Fruit fly (Drosophila melanogaster) whole organism, embryonic: ENCODE measurements around the gene CG13022.

Experiments used
- Adf1 ChIP-seq: fragments of 200-800 bp; sonication (Bioruptor generic); IDR thresholded peaks from 2 replicates; pipeline ENCODE4 v1.3.6; 2022; ENCODE audit warnings: missing biosample characterization, missing genetic modification characterization
- Aef1 ChIP-seq: fragments of 200-800 bp; sonication (Bioruptor generic); IDR thresholded peaks from 3 replicates; pipeline ENCODE4 v1.3.6; 2022; ENCODE audit warnings: missing biosample characterization, missing genetic modification characterization
- Atf-2 ChIP-seq: fragments of 200-800 bp; sonication (Bioruptor generic); optimal IDR thresholded peaks from 2 replicates; lab custom pipeline; 2016; ENCODE audit warnings: missing biosample characterization, missing genetic modification characterization
- Blimp-1 ChIP-seq: fragments of 200-800 bp; sonication (Bioruptor generic); optimal IDR thresholded peaks from 3 replicates; lab custom pipeline; 2018; ENCODE audit warnings: missing biosample characterization, missing genetic modification characterization, mild to moderate bottlenecking, moderate library complexity, missing genetic modification reagents
- CG10321 ChIP-seq: fragments of 200-800 bp; sonication (Bioruptor generic); IDR thresholded peaks from 2 replicates; pipeline ENCODE4 v1.3.6; 2022; ENCODE audit warnings: missing biosample characterization, missing genetic modification characterization
- CG10366 ChIP-seq: fragments of 200-800 bp; sonication (Bioruptor generic); IDR thresholded peaks from 2 replicates; pipeline ENCODE4 v1.3.6; 2022; ENCODE audit warnings: missing biosample characterization, missing genetic modification characterization
- CG11504 ChIP-seq: fragments of 200-800 bp; sonication (Bioruptor generic); optimal IDR thresholded peaks from 3 replicates; lab custom pipeline; 2019; ENCODE audit warnings: missing biosample characterization, mild to moderate bottlenecking, missing genetic modification characterization, moderate library complexity
- CG15073 ChIP-seq: fragments of 200-800 bp; sonication (Bioruptor generic); optimal IDR thresholded peaks from 2 replicates; lab custom pipeline; 2016; ENCODE audit warnings: missing biosample characterization, missing genetic modification characterization
- CG17568 ChIP-seq: fragments of 200-800 bp; sonication (Bioruptor generic); optimal IDR thresholded peaks from 2 replicates; lab custom pipeline; 2018; ENCODE audit warnings: missing biosample characterization, mild to moderate bottlenecking, missing genetic modification characterization, moderate library complexity
- CG17912 ChIP-seq: fragments of 200-800 bp; sonication (Bioruptor generic); optimal IDR thresholded peaks from 2 replicates; lab custom pipeline; 2018; ENCODE audit warnings: missing biosample characterization, mild to moderate bottlenecking, missing genetic modification characterization
- CG18476 ChIP-seq: fragments of 200-800 bp; sonication (Bioruptor generic); optimal IDR thresholded peaks from 2 replicates; lab custom pipeline; 2016; ENCODE audit warnings: missing biosample characterization, mild to moderate bottlenecking, missing genetic modification characterization
- CG30431 ChIP-seq: fragments of 200-800 bp; sonication (Bioruptor generic); optimal IDR thresholded peaks from 2 replicates; lab custom pipeline; 2017; ENCODE audit warnings: missing biosample characterization, missing genetic modification characterization
- CG3163 ChIP-seq: fragments of 200-800 bp; sonication (Bioruptor generic); optimal IDR thresholded peaks from 3 replicates; lab custom pipeline; 2016; ENCODE audit warnings: missing biosample characterization, missing genetic modification characterization
- CG32532 ChIP-seq: fragments of 200-800 bp; sonication (Bioruptor generic); IDR thresholded peaks from 2 replicates; pipeline ENCODE4 v1.3.6; 2022; ENCODE audit warnings: missing biosample characterization, missing genetic modification characterization
- CG4707 ChIP-seq: fragments of 200-800 bp; sonication (Bioruptor generic); optimal IDR thresholded peaks from 2 replicates; lab custom pipeline; 2018; ENCODE audit warnings: missing biosample characterization, mild to moderate bottlenecking, missing genetic modification characterization, moderate library complexity
- CG6683 ChIP-seq: fragments of 200-800 bp; sonication (Bioruptor generic); optimal IDR thresholded peaks from 2 replicates; lab custom pipeline; 2017; ENCODE audit warnings: missing biosample characterization, mild to moderate bottlenecking, missing genetic modification characterization, missing genetic modification reagents
- CG6813 ChIP-seq: fragments of 200-800 bp; sonication (Bioruptor generic); optimal IDR thresholded peaks from 2 replicates; lab custom pipeline; 2017; ENCODE audit warnings: missing biosample characterization, missing genetic modification characterization, mild to moderate bottlenecking, moderate library complexity, missing genetic modification reagents
- CG6854 ChIP-seq: fragments of 200-800 bp; sonication (Bioruptor generic); optimal IDR thresholded peaks from 3 replicates; lab custom pipeline; 2017; ENCODE audit warnings: missing biosample characterization, mild to moderate bottlenecking, missing genetic modification characterization
- CG7271 ChIP-seq: fragments of 200-800 bp; sonication (Bioruptor generic); optimal IDR thresholded peaks from 2 replicates; lab custom pipeline; 2018; ENCODE audit warnings: missing biosample characterization, mild to moderate bottlenecking, missing genetic modification characterization, moderate library complexity
- E2f1 ChIP-seq: fragments of 200-800 bp; sonication (Bioruptor generic); IDR thresholded peaks from 2 replicates; pipeline ENCODE4 v1.3.6; 2022; ENCODE audit warnings: missing biosample characterization, missing genetic modification characterization
- Fer2 ChIP-seq: fragments of 200-800 bp; sonication (Bioruptor generic); optimal IDR thresholded peaks from 2 replicates; lab custom pipeline; 2018; ENCODE audit warnings: missing biosample characterization, mild to moderate bottlenecking, missing genetic modification characterization, moderate library complexity
- Hand ChIP-seq: fragments of 200-800 bp; sonication (Bioruptor generic); optimal IDR thresholded peaks from 2 replicates; lab custom pipeline; 2017; ENCODE audit warnings: mild to moderate bottlenecking, missing biosample characterization, missing genetic modification reagents, missing genetic modification characterization
- Lpt ChIP-seq: fragments of >200 bp; optimal IDR thresholded peaks from 2 replicates; lab custom pipeline; 2018; ENCODE audit warnings: missing biosample characterization, missing genetic modification characterization
- Myb ChIP-seq: fragments of 200-800 bp; sonication (Bioruptor generic); optimal IDR thresholded peaks from 2 replicates; lab custom pipeline; 2016; ENCODE audit warnings: missing biosample characterization, missing genetic modification characterization
- NC2α ChIP-seq: fragments of 200-800 bp; sonication (Bioruptor generic); optimal IDR thresholded peaks from 2 replicates; lab custom pipeline; 2016; ENCODE audit warnings: missing biosample characterization, missing genetic modification characterization
- Sin3A ChIP-seq: fragments of >200 bp; optimal IDR thresholded peaks from 2 replicates; lab custom pipeline; 2018
- Sox102F ChIP-seq: fragments of 200-800 bp; sonication (Bioruptor generic); optimal IDR thresholded peaks from 2 replicates; lab custom pipeline; 2018; ENCODE audit warnings: missing biosample characterization, mild to moderate bottlenecking, missing genetic modification characterization, moderate library complexity
- ato ChIP-seq: fragments of 200-800 bp; sonication (Bioruptor generic); IDR thresholded peaks from 2 replicates; pipeline ENCODE4 v1.3.6; 2022; ENCODE audit warnings: missing biosample characterization, missing genetic modification characterization; ENCODE audit not compliant: partially characterized antibody
- caup ChIP-seq: fragments of 200-800 bp; sonication (Bioruptor generic); optimal IDR thresholded peaks from 3 replicates; lab custom pipeline; 2017; ENCODE audit warnings: missing biosample characterization, mild to moderate bottlenecking, missing genetic modification characterization, moderate library complexity; ENCODE audit not compliant: severe bottlenecking
- dan ChIP-seq: fragments of 200-800 bp; sonication (Bioruptor generic); IDR thresholded peaks from 2 replicates; pipeline ENCODE4 v1.3.6; 2022; ENCODE audit warnings: missing biosample characterization, missing genetic modification characterization
- disco-r ChIP-seq: fragments of 200-800 bp; sonication (Bioruptor generic); optimal IDR thresholded peaks from 2 replicates; lab custom pipeline; 2016; ENCODE audit warnings: missing biosample characterization, missing genetic modification characterization
- dpn ChIP-seq, 2 experiments: fragments of 200-800 bp; sonication (Bioruptor generic); optimal IDR thresholded peaks; 3 replicates each; lab custom pipeline; 2016; ENCODE audit warnings: missing biosample characterization in 2 of 2, missing genetic modification characterization in 2 of 2
- eve ChIP-seq, 2 experiments: fragments of >200 bp; optimal IDR thresholded peaks; 2 replicates each; lab custom pipeline; 2017; ENCODE audit warnings: missing biosample characterization in 2 of 2, missing genetic modification characterization in 2 of 2
- ftz-f1 ChIP-seq: fragments of 200-800 bp; sonication (Bioruptor generic); optimal IDR thresholded peaks from 2 replicates; lab custom pipeline; 2016; ENCODE audit warnings: missing biosample characterization, missing genetic modification characterization
- ham ChIP-seq: fragments of 200-800 bp; sonication (Bioruptor generic); IDR thresholded peaks from 2 replicates; pipeline ENCODE4 v1.3.6; 2022; ENCODE audit warnings: missing biosample characterization, missing genetic modification characterization
- hkb ChIP-seq, 2 experiments: fragments of 200-800 bp in 1 of 2; fragments of >200 bp in 1 of 2; sonication (Bioruptor generic) in 1 of 2; IDR thresholded peaks in 1 of 2; optimal IDR thresholded peaks in 1 of 2; 2 replicates each; pipeline versions ENCODE4 v1.3.6 to Lab custom; 2017 to 2022; ENCODE audit warnings: missing biosample characterization in 1 of 2, missing genetic modification characterization in 1 of 2
- kay ChIP-seq: fragments of 200-800 bp; sonication (Bioruptor generic); optimal IDR thresholded peaks from 2 replicates; lab custom pipeline; 2016; ENCODE audit warnings: missing biosample characterization, missing genetic modification characterization
- lola ChIP-seq, 3 experiments: fragments of >200 bp in 2 of 3; fragments of 200-800 bp in 1 of 3; sonication (Bioruptor generic) in 1 of 3; optimal IDR thresholded peaks; 2 replicates each; lab custom pipeline; 2017 to 2019; ENCODE audit warnings: missing biosample characterization in 3 of 3, missing genetic modification characterization in 3 of 3, mild to moderate bottlenecking in 1 of 3, moderate library complexity in 1 of 3
- lov ChIP-seq, 2 experiments: fragments of 200-800 bp in 1 of 2; fragments of >200 bp in 1 of 2; sonication (Bioruptor generic) in 1 of 2; IDR thresholded peaks in 1 of 2; optimal IDR thresholded peaks in 1 of 2; 2 replicates in 1 of 2; 3 replicates in 1 of 2; pipeline versions ENCODE4 v1.3.6 to Lab custom; 2017 to 2022; ENCODE audit warnings: missing biosample characterization in 1 of 2, missing genetic modification characterization in 1 of 2
- maf-S ChIP-seq: fragments of 200-800 bp; sonication (Bioruptor generic); optimal IDR thresholded peaks from 2 replicates; lab custom pipeline; 2016; ENCODE audit warnings: missing biosample characterization, missing genetic modification characterization
- odd ChIP-seq: fragments of 200-800 bp; sonication (Bioruptor generic); optimal IDR thresholded peaks from 2 replicates; lab custom pipeline; 2017; ENCODE audit warnings: missing biosample characterization, mild to moderate bottlenecking, missing genetic modification characterization
- peb ChIP-seq: fragments of 200-800 bp; sonication (Bioruptor generic); IDR thresholded peaks from 2 replicates; pipeline ENCODE4 v1.3.6; 2022; ENCODE audit warnings: missing biosample characterization, missing genetic modification characterization
- salm ChIP-seq: fragments of 200-800 bp; sonication (Bioruptor generic); optimal IDR thresholded peaks from 2 replicates; lab custom pipeline; 2018; ENCODE audit warnings: missing biosample characterization, mild to moderate bottlenecking, missing genetic modification characterization
- sc ChIP-seq, 3 experiments: fragments of >200 bp in 2 of 3; fragments of 200-800 bp in 1 of 3; sonication (Bioruptor generic) in 1 of 3; optimal IDR thresholded peaks; 2 replicates in 2 of 3; 3 replicates in 1 of 3; lab custom pipeline; 2017; ENCODE audit warnings: mild to moderate bottlenecking in 1 of 3, missing biosample characterization in 1 of 3, missing genetic modification characterization in 1 of 3, missing genetic modification reagents in 1 of 3
- sens ChIP-seq: fragments of 200-800 bp; sonication (Bioruptor generic); peaks from one replicate; lab custom pipeline; 2016; ENCODE audit warnings: missing biosample characterization, missing genetic modification characterization
- tna ChIP-seq: fragments of 200-800 bp; sonication (Bioruptor generic); IDR thresholded peaks from 2 replicates; pipeline ENCODE4 v1.3.6; 2022; ENCODE audit warnings: missing biosample characterization, missing genetic modification characterization; ENCODE audit not compliant: partially characterized antibody
- yki ChIP-seq: fragments of >200 bp; optimal IDR thresholded peaks from 3 replicates; lab custom pipeline; 2018

Gene CG13022

DNA sequence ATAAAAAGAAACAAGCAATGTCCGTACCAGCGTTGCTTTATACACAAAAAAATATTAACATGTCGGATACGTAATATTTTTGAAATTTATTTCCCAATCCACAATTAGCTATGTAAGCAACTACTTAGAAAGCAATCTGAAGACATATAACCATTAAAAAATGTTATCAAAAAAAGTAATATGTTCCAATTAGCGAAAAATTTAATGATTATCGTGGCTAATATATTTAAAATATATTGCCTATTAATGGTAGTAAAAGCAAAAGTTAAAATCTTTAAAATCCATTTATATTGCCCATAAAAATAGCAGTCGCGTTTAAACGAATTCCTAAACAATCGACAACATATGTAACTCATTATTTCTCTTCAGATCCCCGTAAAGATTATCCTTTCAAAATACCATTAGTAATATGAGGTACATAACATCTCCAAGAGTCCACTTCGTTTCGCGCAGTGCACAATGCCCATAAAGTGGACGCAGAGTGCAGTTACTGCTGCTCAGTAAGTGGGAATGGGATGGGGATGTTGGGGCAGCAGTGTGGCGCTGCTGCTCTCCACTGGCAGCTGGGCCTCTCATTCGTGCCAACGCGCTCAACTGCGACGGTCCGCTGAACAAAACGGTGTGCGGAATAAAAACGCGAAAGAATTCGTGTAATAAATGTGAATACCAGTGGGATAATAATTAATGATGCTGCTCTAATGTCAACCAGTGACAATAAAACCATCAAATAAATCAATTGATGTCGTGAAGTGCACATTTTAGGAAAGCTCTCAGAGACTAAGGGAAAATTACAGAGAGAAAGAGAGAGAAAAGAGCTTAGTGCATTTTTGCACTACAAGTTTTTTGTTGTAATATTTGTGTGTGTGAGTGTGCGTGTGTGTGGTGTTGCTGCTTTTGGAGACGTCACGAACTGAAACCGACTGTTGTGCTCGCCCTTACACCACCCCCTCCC lies 47.6 kb upstream of the CG13022 start (continued):
- TF ChIP-seq Fer2 (tag; lab: Kevin White, UChicago): no peak
- TF ChIP-seq ato (GFP tag; lab: Robert Waterston, UW): no peak
- 0 out of 2 replicates have a peak, but pooled peaks have one; percentile 8 for TF ChIP-seq E2f1 (GFP tag; lab: Robert Waterston, UW)
- no peak for TF ChIP-seq CG15073 (GFP tag; lab: Kevin White, UChicago)
- peak; percentile 38 for TF ChIP-seq kay
- no peak for TF ChIP-seq salm
- TF ChIP-seq CG10366 (GFP tag; lab: Robert Waterston, UW): peak; percentile 30
- TF ChIP-seq dan: no peak
- peak; percentile 81 for TF ChIP-seq CG11504
- no peak for TF ChIP-seq maf-S (GFP tag; lab: Kevin White, UChicago)
- TF ChIP-seq sens (GFP tag; lab: Kevin White, UChicago): peak; percentile 90
- peak; percentile 19 for TF ChIP-seq caup (GFP tag; lab: Kevin White, UChicago)
- peak; percentile 47 for TF ChIP-seq CG18476
- TF ChIP-seq Myb (GFP tag; lab: Kevin White, UChicago): no peak
- no peak for TF ChIP-seq CG6683 (GFP tag; lab: Kevin White, UChicago)
- no peak for TF ChIP-seq tna
- peak; percentile 24 for TF ChIP-seq Atf-2 (GFP tag; lab: Kevin White, UChicago)
- TF ChIP-seq lov (optimal IDR thresholded peaks at IDR 0.05; lab: Kevin White, UChicago): no peak
- no peak for TF ChIP-seq lov (GFP tag; IDR thresholded peaks at IDR 0.05; lab: Robert Waterston, UW)
- peak; percentile 43 for TF ChIP-seq CG32532 (GFP tag; lab: Robert Waterston, UW)
- no peak for TF ChIP-seq CG4707 (GFP tag; lab: Kevin White, UChicago)
- no peak for TF ChIP-seq CG7271 (tag; lab: Kevin White, UChicago)
- TF ChIP-seq odd (GFP tag; lab: Kevin White, UChicago): peak; percentile 65
- TF ChIP-seq disco-r: no peak
- peak; percentile 10; the same call in 1 of the 2 replicates for TF ChIP-seq Adf1 (GFP tag; lab: Robert Waterston, UW)
- 0 out of 2 replicates have a peak, but pooled peaks have one; percentile 37 for TF ChIP-seq ham (GFP tag; lab: Robert Waterston, UW)
- TF ChIP-seq peb (GFP tag; lab: Robert Waterston, UW): no peak
- TF ChIP-seq NC2α (GFP tag; lab: Kevin White, UChicago): no peak
- TF ChIP-seq CG17568 (GFP tag; lab: Kevin White, UChicago): no peak
- peak; percentile 42 for TF ChIP-seq CG3163 (GFP tag; lab: Kevin White, UChicago)
- no peak for TF ChIP-seq Blimp-1 (GFP tag; lab: Kevin White, UChicago)
- peak; percentile 60 for TF ChIP-seq Sox102F (GFP tag; lab: Kevin White, UChicago)
- TF ChIP-seq ftz-f1 (GFP tag; lab: Kevin White, UChicago): no peak
- TF ChIP-seq eve (GFP tag; optimal IDR thresholded peaks at IDR 0.05; lab: Kevin White, UChicago): peak in 1 of 2 experiments; percentile 33
- no peak for TF ChIP-seq sc (optimal IDR thresholded peaks at IDR 0.05; lab: Kevin White, UChicago)
- TF ChIP-seq sc (GFP tag; optimal IDR thresholded peaks at IDR 0.05; lab: Kevin White, UChicago): peak; percentile 4
- peak; percentile 14 for TF ChIP-seq CG6854
- no peak for TF ChIP-seq Hand
- TF ChIP-seq Sin3A: no peak
- TF ChIP-seq hkb (optimal IDR thresholded peaks at IDR 0.05; lab: Kevin White, UChicago): no peak
- no peak; the same call in 1 of the 2 replicates for TF ChIP-seq hkb (GFP tag; IDR thresholded peaks at IDR 0.05; lab: Robert Waterston, UW)
- TF ChIP-seq CG10321: no peak
- peak; percentile 4 for TF ChIP-seq CG17912 (GFP tag; lab: Kevin White, UChicago)
- no peak for TF ChIP-seq CG30431 (GFP tag; lab: Kevin White, UChicago)
- peak in 1 of 2 experiments; percentile 50 for TF ChIP-seq dpn (GFP tag; optimal IDR thresholded peaks at IDR 0.05; lab: Kevin White, UChicago)
- no peak for TF ChIP-seq CG6813 (GFP tag; lab: Kevin White, UChicago)
- no peak for TF ChIP-seq Lpt
- 0 out of 3 replicates have a peak, but pooled peaks have one; percentile 18 for TF ChIP-seq Aef1
- TF ChIP-seq lola (GFP tag; optimal IDR thresholded peaks at IDR 0.05; lab: Kevin White, UChicago): peak in 1 of 3 experiments; percentile 65
- TF ChIP-seq yki (lab: Kevin White, UChicago): no peak
